Fruit fly (Drosophila melanogaster): ENCODE data around the gene dnt.

dnt gene

dm6 chr2L:19366301-19366700 is 3.3 kb upstream of the dnt start (continued):
- no peak for TF ChIP-seq Sox14 (GFP tag; optimal IDR thresholded peaks at IDR 0.05)
- TF ChIP-seq Eip78C (GFP tag) = peak; percentile 58
- TF ChIP-seq Ets96B (tag; optimal IDR thresholded peaks at IDR 0.05) = no peak
- no peak for TF ChIP-seq CG1621 (tag; optimal IDR thresholded peaks at IDR 0.05)
- no peak for TF ChIP-seq Met (GFP tag; optimal IDR thresholded peaks at IDR 0.05)
- TF ChIP-seq CG16779 (tag; optimal IDR thresholded peaks at IDR 0.05) = no peak
- no peak for TF ChIP-seq CG31627 (GFP tag; optimal IDR thresholded peaks at IDR 0.05)
- TF ChIP-seq CG9139 (GFP tag; optimal IDR thresholded peaks at IDR 0.05) = no peak
- TF ChIP-seq CG10669 (GFP tag; optimal IDR thresholded peaks at IDR 0.05) = no peak
- TF ChIP-seq Eip75B (GFP tag; optimal IDR thresholded peaks at IDR 0.05) = no peak
- TF ChIP-seq OdsH (GFP tag; optimal IDR thresholded peaks at IDR 0.05) = no peak
- no peak for TF ChIP-seq CG8119 (GFP tag; IDR thresholded peaks at IDR 0.05)
- TF ChIP-seq CG15336 (GFP tag; IDR thresholded peaks at IDR 0.05) = no peak
- no peak for TF ChIP-seq spab (GFP tag; optimal IDR thresholded peaks at IDR 0.05)
- no peak for TF ChIP-seq CG11902 (GFP tag; optimal IDR thresholded peaks at IDR 0.05)
- TF ChIP-seq lz (GFP tag; optimal IDR thresholded peaks at IDR 0.05) = no peak
- peak; percentile 77 for TF ChIP-seq svp (GFP tag)
- TF ChIP-seq CG7368 (GFP tag; optimal IDR thresholded peaks at IDR 0.05) = no peak
- TF ChIP-seq esn (GFP tag; optimal IDR thresholded peaks at IDR 0.05) = no peak
- TF ChIP-seq fkh (GFP tag; optimal IDR thresholded peaks at IDR 0.05) = no peak
- TF ChIP-seq ss (GFP tag; optimal IDR thresholded peaks at IDR 0.05) = peak in 1 of 2 experiments; percentile 41
- no peak for TF ChIP-seq Blimp-1 (GFP tag; optimal IDR thresholded peaks at IDR 0.05)
- TF ChIP-seq CG6163 (GFP tag; IDR thresholded peaks at IDR 0.05) = peak; percentile 46; the same call in 1 of the 3 replicates
- no peak for TF ChIP-seq pdm3 (GFP tag; optimal IDR thresholded peaks at IDR 0.05)
- TF ChIP-seq CG6808 (GFP tag; optimal IDR thresholded peaks at IDR 0.05) = no peak
- TF ChIP-seq achi (GFP tag; optimal IDR thresholded peaks at IDR 0.05) = no peak
- no peak for TF ChIP-seq dac (GFP tag; optimal IDR thresholded peaks at IDR 0.05)
- no peak for TF ChIP-seq fd59A (GFP tag; optimal IDR thresholded peaks at IDR 0.05)
- no peak for TF ChIP-seq Eip93F (GFP tag; optimal IDR thresholded peaks at IDR 0.05)
- peak; percentile 8 for TF ChIP-seq Hr39 (GFP tag; optimal IDR thresholded peaks at IDR 0.05)
- no peak for TF ChIP-seq Hr38 (GFP tag; optimal IDR thresholded peaks at IDR 0.05)
- TF ChIP-seq CG6792 (GFP tag; optimal IDR thresholded peaks at IDR 0.05) = no peak
- no peak for TF ChIP-seq CG8632 (GFP tag; optimal IDR thresholded peaks at IDR 0.05)
- TF ChIP-seq CG6854 (GFP tag; optimal IDR thresholded peaks at IDR 0.05) = no peak
- peak; percentile 17 for TF ChIP-seq cyc (GFP tag; optimal IDR thresholded peaks at IDR 0.05)
- TF ChIP-seq CG4318 (GFP tag; optimal IDR thresholded peaks at IDR 0.05) = no peak
- TF ChIP-seq Gug (GFP tag; IDR thresholded peaks at IDR 0.05) = no peak
- no peak for TF ChIP-seq CG11762 (GFP tag; optimal IDR thresholded peaks at IDR 0.05; ENCODE audit: insufficient read depth)

- TF ChIP-seq CG16779 (tag; optimal IDR thresholded peaks at IDR 0.05) (peak; percentile 30), CG6163 (GFP tag; IDR thresholded peaks at IDR 0.05) (peak; percentile 73), Hr4 (GFP tag; optimal IDR thresholded peaks at IDR 0.05) (peak; percentile 61), dsx (GFP tag; optimal IDR thresholded peaks at IDR 0.05; ENCODE audit: poor library complexity, severe bottlenecking) (peak; percentile 49), Blimp-1 (GFP tag; optimal IDR thresholded peaks at IDR 0.05) (peak; percentile 0), spab (GFP tag; optimal IDR thresholded peaks at IDR 0.05) (peak; percentile 56), CG34406 (GFP tag; optimal IDR thresholded peaks at IDR 0.05) (peak; percentile 69), CG1621 (tag; optimal IDR thresholded peaks at IDR 0.05) (peak; percentile 20), CG6792 (GFP tag; optimal IDR thresholded peaks at IDR 0.05) (peak; percentile 49), CG11294 (GFP tag; IDR thresholded peaks at IDR 0.05) (no peak), CG10669 (GFP tag; optimal IDR thresholded peaks at IDR 0.05) (peak; percentile 57), CG8319 (GFP tag; optimal IDR thresholded peaks at IDR 0.05) (no peak), Eip75B (GFP tag; optimal IDR thresholded peaks at IDR 0.05) (peak; percentile 33), net (GFP tag; optimal IDR thresholded peaks at IDR 0.05) (peak; percentile 47), CG3032 (tag; optimal IDR thresholded peaks at IDR 0.05) (peak; percentile 63), Gug (GFP tag; IDR thresholded peaks at IDR 0.05) (peak; percentile 46), CG10631 (GFP tag; optimal IDR thresholded peaks at IDR 0.05) (peak; percentile 67), CG4318 (GFP tag; optimal IDR thresholded peaks at IDR 0.05) (peak; percentile 31), CG6808 (GFP tag; optimal IDR thresholded peaks at IDR 0.05) (peak; percentile 63), cyc (GFP tag; optimal IDR thresholded peaks at IDR 0.05) (peak; percentile 51), Smox (GFP tag; optimal IDR thresholded peaks at IDR 0.05) (peak; percentile 58), lz (GFP tag; optimal IDR thresholded peaks at IDR 0.05) (peak; percentile 45), CG8632 (GFP tag; optimal IDR thresholded peaks at IDR 0.05) (peak; percentile 71), CG11902 (GFP tag; optimal IDR thresholded peaks at IDR 0.05) (peak; percentile 1), Lpt (GFP tag; optimal IDR thresholded peaks at IDR 0.05) (no peak), Sox14 (GFP tag; optimal IDR thresholded peaks at IDR 0.05) (peak; percentile 48), Hr38 (GFP tag; optimal IDR thresholded peaks at IDR 0.05) (no peak), pdm3 (GFP tag; optimal IDR thresholded peaks at IDR 0.05) (peak; percentile 40), svp (GFP tag) (peak; percentile 89), vri (GFP tag; optimal IDR thresholded peaks at IDR 0.05) (peak; percentile 64)
These were observed 1.6 kb upstream of the dnt start for dm6 chr2L:19364622-19365021.
